Fruit fly (Drosophila melanogaster): ENCODE results near the gene CG43063.

DNA sequence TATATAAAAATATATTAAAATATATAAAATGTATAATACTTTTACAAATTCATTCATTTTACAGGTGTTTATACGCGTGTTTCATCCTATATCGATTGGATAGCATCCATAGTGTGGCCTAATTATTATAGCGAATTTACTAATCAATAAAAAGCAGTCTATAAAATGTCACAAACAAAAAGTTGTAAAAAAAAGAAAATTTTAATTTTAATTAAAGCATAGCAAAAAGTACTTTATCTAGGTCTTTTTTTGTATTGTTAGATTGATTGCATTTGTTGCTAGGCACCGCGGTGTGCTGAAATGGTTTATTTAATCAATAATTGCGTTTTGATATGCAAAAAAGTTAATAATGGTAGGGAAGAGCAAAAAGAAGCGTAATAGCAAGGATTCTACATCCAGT is 42.2 kb upstream of the CG43063 start, which contains the start of gene CG45122:
- TF ChIP-seq Crg-1 (GFP tag; optimal IDR thresholded peaks at IDR 0.05) (no peak), cnc (optimal IDR thresholded peaks at IDR 0.05) (no peak), CG12768 (GFP tag; optimal IDR thresholded peaks at IDR 0.05) (no peak), CG7101 (tag; optimal IDR thresholded peaks at IDR 0.05) (no peak), CG5204 (GFP tag; optimal IDR thresholded peaks at IDR 0.05) (no peak), toe (GFP tag; optimal IDR thresholded peaks at IDR 0.05) (no peak), Mnt (GFP tag; optimal IDR thresholded peaks at IDR 0.05) (no peak), CG1620 (GFP tag; optimal IDR thresholded peaks at IDR 0.05) (no peak), CG7045 (GFP tag; optimal IDR thresholded peaks at IDR 0.05) (no peak), cic (GFP tag; optimal IDR thresholded peaks at IDR 0.05) (no peak), CG33017 (tag; optimal IDR thresholded peaks at IDR 0.05) (no peak), kay (GFP tag; ENCODE audit: borderline replicate concordance) (no peak), Hr96 (GFP tag; optimal IDR thresholded peaks at IDR 0.05) (no peak)
